Worm (Caenorhabditis elegans): Measurements from ENCODE around the gene clk-1.

clk-1 gene

ce11 chrIII:5277740-5278139 is at the start of gene clk-1:
Gene clk-1, plus strand, starts transcription at chrIII:5277894.
- TF ChIP-seq lin-13 (GFP tag; optimal IDR thresholded peaks at IDR 0.05) (no peak), F26F4.8 (GFP tag; conservative IDR thresholded peaks at IDR 0.05) (0 out of 2 replicates have a peak, but pooled peaks have one; percentile 56), ceh-28 (tag; optimal IDR thresholded peaks at IDR 0.05) (no peak), nhr-42 (GFP tag; IDR thresholded peaks at IDR 0.05) (peak; percentile 50; the same call in 1 of the 2 replicates), Y105C5A.15 (GFP tag; IDR thresholded peaks at IDR 0.05) (0 out of 2 replicates have a peak, but pooled peaks have one; percentile 12), Y48G9A.11 (GFP tag; IDR thresholded peaks at IDR 0.05) (0 out of 2 replicates have a peak, but pooled peaks have one; percentile 7), nhr-111 (GFP tag; optimal IDR thresholded peaks at IDR 0.05) (peak; percentile 31), ama-1 (optimal IDR thresholded peaks at IDR 0.05) (peak; percentile 50), daf-12 (tag; optimal IDR thresholded peaks at IDR 0.05) (no peak), unc-62 (GFP tag; optimal IDR thresholded peaks at IDR 0.05 in 1 of 2) (peak in 1 of 2 experiments; percentile 24), unc-62 (tag; optimal IDR thresholded peaks at IDR 0.05) (no peak), nhr-102 (tag; optimal IDR thresholded peaks at IDR 0.05) (peak; percentile 13), ztf-7 (tag; optimal IDR thresholded peaks at IDR 0.05) (no peak)

ce11 chrIII:5228839-5229238 is 48.9 kb upstream of the clk-1 start:
- TF ChIP-seq ZK337.2 (GFP tag; IDR thresholded peaks at IDR 0.05), result no peak
- no peak for TF ChIP-seq nhr-111 (GFP tag; optimal IDR thresholded peaks at IDR 0.05)
- no peak for TF ChIP-seq lin-13 (GFP tag; optimal IDR thresholded peaks at IDR 0.05)
- no peak for TF ChIP-seq nhr-28 (tag; optimal IDR thresholded peaks at IDR 0.05)
- TF ChIP-seq attf-4 (tag; optimal IDR thresholded peaks at IDR 0.05), result no peak

DNA sequence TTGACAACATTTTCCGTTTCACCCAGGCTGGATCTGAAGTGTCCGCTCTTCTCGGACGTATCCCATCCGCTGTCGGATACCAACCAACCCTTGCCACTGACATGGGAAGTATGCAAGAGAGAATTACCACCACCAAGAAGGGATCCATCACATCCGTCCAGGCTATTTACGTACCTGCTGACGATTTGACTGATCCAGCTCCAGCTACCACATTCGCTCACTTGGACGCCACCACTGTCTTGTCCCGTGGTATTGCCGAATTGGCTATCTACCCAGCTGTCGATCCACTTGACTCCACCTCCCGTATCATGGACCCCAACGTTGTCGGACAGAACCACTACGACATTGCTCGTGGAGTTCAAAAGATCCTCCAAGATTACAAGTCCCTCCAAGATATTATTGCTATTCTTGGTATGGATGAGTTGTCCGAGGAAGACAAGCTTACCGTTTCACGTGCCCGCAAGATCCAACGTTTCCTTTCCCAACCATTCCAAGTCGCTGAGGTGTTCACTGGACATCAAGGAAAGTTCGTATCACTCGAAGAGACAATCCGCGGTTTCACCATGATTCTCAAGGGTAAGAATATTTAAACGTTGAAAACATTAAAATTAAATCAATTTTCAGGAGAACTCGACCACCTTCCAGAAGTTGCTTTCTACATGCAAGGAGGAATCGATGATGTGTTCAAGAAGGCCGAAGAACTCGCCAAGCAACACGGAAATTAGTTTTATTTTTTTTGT is 48.0 kb upstream of the clk-1 start:
- TF ChIP-seq aly-2 (tag; optimal IDR thresholded peaks at IDR 0.05) (peak; percentile 75), aha-1 (tag) (peak; percentile 82), ZK546.5 (tag; optimal IDR thresholded peaks at IDR 0.05) (no peak), D1046.2 (GFP tag; IDR thresholded peaks at IDR 0.05) (0 out of 2 replicates have a peak, but pooled peaks have one; percentile 20), T20F7.1 (GFP tag; optimal IDR thresholded peaks at IDR 0.05) (no peak), set-16 (GFP tag; IDR thresholded peaks at IDR 0.05) (no peak)

DNA sequence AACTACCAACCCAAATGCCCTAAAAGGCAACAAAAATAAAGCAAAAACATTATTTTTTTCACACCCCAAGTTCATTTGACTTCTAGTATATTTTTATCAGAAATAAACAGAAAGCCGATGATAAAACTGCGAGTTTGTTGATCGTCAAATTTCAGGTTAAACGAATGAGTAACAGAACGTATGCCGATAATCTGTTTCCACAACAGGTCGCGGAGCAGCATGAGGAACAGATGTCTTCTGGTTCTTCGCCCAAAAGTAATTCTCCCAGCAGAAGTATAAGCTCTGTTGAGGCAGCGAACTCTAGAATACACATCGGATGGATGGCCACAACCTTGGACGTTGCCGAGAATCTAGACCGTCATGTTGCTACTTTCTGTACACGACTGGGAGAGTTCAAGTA is 47.3 kb upstream of the clk-1 start, which contains the start of gene prmt-5:
Gene prmt-5, plus strand, starts transcription at position 141 of the 400 bp plus-strand sequence.
- TF ChIP-seq lir-3 (tag; optimal IDR thresholded peaks at IDR 0.05), result no peak
- peak; percentile 65 for TF ChIP-seq T26A8.4 (GFP tag; IDR thresholded peaks at IDR 0.05)
- TF ChIP-seq D1046.2 (GFP tag; IDR thresholded peaks at IDR 0.05), result peak; percentile 60; the same call in 1 of the 2 replicates
- TF ChIP-seq ctbp-1 (GFP tag; IDR thresholded peaks at IDR 0.05), result peak; percentile 45; the same call in 1 of the 2 replicates
- peak in 1 of 2 experiments; percentile 54 for TF ChIP-seq lsy-2 (tag; optimal IDR thresholded peaks at IDR 0.05)
- peak; percentile 65; the same call in 1 of the 2 replicates for TF ChIP-seq nhr-42 (GFP tag; IDR thresholded peaks at IDR 0.05)
- TF ChIP-seq lim-7 (GFP tag; IDR thresholded peaks at IDR 0.05), result 0 out of 2 replicates have a peak, but pooled peaks have one; percentile 60
- TF ChIP-seq madf-5 (GFP tag; IDR thresholded peaks at IDR 0.05), result 0 out of 4 replicates have a peak, but pooled peaks of 1 of the 2 experiments have one; percentile 4
- TF ChIP-seq daf-16 (GFP tag; optimal IDR thresholded peaks at IDR 0.05), result peak; percentile 25 to 57
- peak; percentile 55 for TF ChIP-seq daf-16 (tag; optimal IDR thresholded peaks at IDR 0.05)
- peak; percentile 23 for TF ChIP-seq mes-2 (tag; optimal IDR thresholded peaks at IDR 0.05; ENCODE audit: poor library complexity, severe bottlenecking)
- TF ChIP-seq pha-4 (GFP tag; IDR thresholded peaks at IDR 0.05), result peak; percentile 81; the same call in 1 of the 2 replicates
- no peak for TF ChIP-seq pha-4 (tag; optimal IDR thresholded peaks at IDR 0.05)
- no peak for TF ChIP-seq nhr-11 (tag; optimal IDR thresholded peaks at IDR 0.05)
- peak; percentile 45 for TF ChIP-seq spr-1 (tag; optimal IDR thresholded peaks at IDR 0.05)
- TF ChIP-seq madf-9 (GFP tag; conservative IDR thresholded peaks at IDR 0.05), result 0 out of 2 replicates have a peak, but pooled peaks have one; percentile 6
- peak; percentile 45 for TF ChIP-seq unc-130 (GFP tag; optimal IDR thresholded peaks at IDR 0.05)
- peak in 1 of 2 experiments; percentile 3 for TF ChIP-seq hif-1 (tag; optimal IDR thresholded peaks at IDR 0.05)
- TF ChIP-seq arid-1 (GFP tag; conservative IDR thresholded peaks at IDR 0.05), result peak; percentile 85
- TF ChIP-seq Y75B8A.6 (GFP tag; IDR thresholded peaks at IDR 0.05), result peak; percentile 77
- TF ChIP-seq mdt-29 (GFP tag; IDR thresholded peaks at IDR 0.05), result no peak
- TF ChIP-seq aha-1 (tag), result peak; percentile 50
- peak; percentile 50 for TF ChIP-seq F49E8.2 (tag; optimal IDR thresholded peaks at IDR 0.05; ENCODE audit: borderline replicate concordance)
- TF ChIP-seq nhr-6 (tag; optimal IDR thresholded peaks at IDR 0.05), result no peak
- no peak for TF ChIP-seq nhr-41 (GFP tag; IDR thresholded peaks at IDR 0.05)
- peak; percentile 74 for TF ChIP-seq duxl-1 (tag; optimal IDR thresholded peaks at IDR 0.05; ENCODE audit: poor library complexity)
